Worm (Caenorhabditis elegans): ENCODE measurements around the gene C50E3.9.

Gene C50E3.9

ce11 chrV:7600149-7600548 is at the start of gene C50E3.9:
Gene C50E3.9, minus strand, starts transcription at chrV:7600249.
- no peak for TF ChIP-seq lin-40 (tag; optimal IDR thresholded peaks at IDR 0.05)
- TF ChIP-seq zim-3 (tag; optimal IDR thresholded peaks at IDR 0.05), result no peak
- TF ChIP-seq Y53G8AR.9 (GFP tag; conservative IDR thresholded peaks at IDR 0.05), result no peak
- TF ChIP-seq ceh-79 (tag; optimal IDR thresholded peaks at IDR 0.05), result no peak
- no peak for TF ChIP-seq K11D2.4 (GFP tag; IDR thresholded peaks at IDR 0.05)
- TF ChIP-seq madf-8 (GFP tag; conservative IDR thresholded peaks at IDR 0.05), result no peak
- TF ChIP-seq attf-5 (GFP tag; optimal IDR thresholded peaks at IDR 0.05), result no peak
- no peak for TF ChIP-seq B0035.1 (tag; optimal IDR thresholded peaks at IDR 0.05)
- TF ChIP-seq madf-10 (tag; optimal IDR thresholded peaks at IDR 0.05), result no peak
- TF ChIP-seq let-607 (tag; optimal IDR thresholded peaks at IDR 0.05), result no peak
- TF ChIP-seq fkh-3 (tag; optimal IDR thresholded peaks at IDR 0.05), result no peak
- TF ChIP-seq nhr-80 (tag; optimal IDR thresholded peaks at IDR 0.05), result no peak
- TF ChIP-seq ztf-28 (GFP tag; IDR thresholded peaks at IDR 0.05), result no peak
- TF ChIP-seq atf-7 (tag; optimal IDR thresholded peaks at IDR 0.05), result no peak
- TF ChIP-seq snpc-4 (GFP tag; optimal IDR thresholded peaks at IDR 0.05), result no peak
- no peak for TF ChIP-seq snpc-4 (tag; optimal IDR thresholded peaks at IDR 0.05)
- TF ChIP-seq K12H6.12 (tag; optimal IDR thresholded peaks at IDR 0.05), result no peak
- no peak for TF ChIP-seq tbp1 (GFP tag; optimal IDR thresholded peaks at IDR 0.05)

ce11 chrV:7647147-7647546 is 47.1 kb upstream of the C50E3.9 start:
- TF ChIP-seq sea-2 (GFP tag; IDR thresholded peaks at IDR 0.05), result no peak
- TF ChIP-seq rpc-1 (optimal IDR thresholded peaks at IDR 0.05), result no peak
- peak; percentile 8 for TF ChIP-seq rpc-1 (tag; optimal IDR thresholded peaks at IDR 0.05)
- TF ChIP-seq zfh-2 (GFP tag; conservative IDR thresholded peaks at IDR 0.05), result no peak
- TF ChIP-seq T26A5.8 (tag; optimal IDR thresholded peaks at IDR 0.05), result no peak

ce11 chrV:7645454-7645853 is 45.4 kb upstream of the C50E3.9 start, which contains the start of gene str-47:
Gene str-47, plus strand, starts transcription at chrV:7645754.
- TF ChIP-seq bed-2 (GFP tag; IDR thresholded peaks at IDR 0.05), result no peak

ce11 chrV:7643416-7643815 is 43.4 kb upstream of the C50E3.9 start, which contains the start of gene F07C4.11:
Gene F07C4.11, minus strand, starts transcription at chrV:7643516.
- TF ChIP-seq nfya-2 (GFP tag; IDR thresholded peaks at IDR 0.05) (no peak), Y53F4B.3 (GFP tag; IDR thresholded peaks at IDR 0.05) (no peak), hrde-1 (tag; optimal IDR thresholded peaks at IDR 0.05; ENCODE audit: borderline replicate concordance) (no peak), F37B4.10 (GFP tag; IDR thresholded peaks at IDR 0.05) (no peak), cebp-2 (GFP tag; IDR thresholded peaks at IDR 0.05) (no peak)

ce11 chrV:7641718-7642117 is 41.7 kb upstream of the C50E3.9 start:
- no peak for TF ChIP-seq lin-40 (tag; optimal IDR thresholded peaks at IDR 0.05)
- no peak for TF ChIP-seq hsf-1 (GFP tag; IDR thresholded peaks at IDR 0.05)
- TF ChIP-seq akir-1 (GFP tag; optimal IDR thresholded peaks at IDR 0.05), result no peak
- no peak for TF ChIP-seq ztf-28 (GFP tag; IDR thresholded peaks at IDR 0.05)
- no peak for TF ChIP-seq B0035.1 (tag; optimal IDR thresholded peaks at IDR 0.05)
- TF ChIP-seq pbrm-1 (GFP tag; IDR thresholded peaks at IDR 0.05), result no peak
- TF ChIP-seq hmg-20 (GFP tag; IDR thresholded peaks at IDR 0.05), result no peak
- TF ChIP-seq B0336.3 (GFP tag; IDR thresholded peaks at IDR 0.05), result no peak
- TF ChIP-seq xnd-1 (tag; optimal IDR thresholded peaks at IDR 0.05), result no peak
- no peak for TF ChIP-seq hlh-12 (tag; optimal IDR thresholded peaks at IDR 0.05)

Data from whole organism, young adult.